Worm (Caenorhabditis elegans): ENCODE measurements around the gene gsnl-1.
A peak's percentile ranks its signal among the peaks of the same experiment; 100 is the strongest.

Gene gsnl-1

DNA sequence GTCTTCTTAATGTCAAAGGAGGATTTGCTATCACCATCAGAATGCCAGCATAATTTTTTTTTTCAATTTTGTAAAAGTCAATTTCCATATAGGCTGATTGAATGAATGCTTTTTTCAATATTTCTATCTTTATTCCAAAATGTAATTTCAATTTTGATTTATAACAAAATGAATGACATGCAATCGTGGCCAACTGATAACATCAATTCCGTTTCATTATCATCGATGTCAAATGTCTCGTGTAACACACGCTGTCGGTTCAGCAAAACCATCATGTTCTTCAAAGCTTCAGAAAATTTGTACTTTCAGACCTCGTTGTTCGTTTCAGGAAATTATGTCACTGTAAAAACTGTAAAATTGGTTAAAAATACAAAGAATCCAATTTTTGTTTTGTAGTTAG, 10.1 kb downstream of the gsnl-1 start (continued):
- TF ChIP-seq Y5F2A.4 (GFP tag; optimal IDR thresholded peaks at IDR 0.05) (no peak), lin-15B (tag; optimal IDR thresholded peaks at IDR 0.05) (no peak), zfp-3 (GFP tag; conservative IDR thresholded peaks at IDR 0.05) (no peak), ceh-44 (GFP tag; IDR thresholded peaks at IDR 0.05) (no peak), mxl-2 (GFP tag; conservative IDR thresholded peaks at IDR 0.05) (no peak), hmg-1.1 (GFP tag; IDR thresholded peaks at IDR 0.05) (no peak), ctbp-1 (GFP tag; IDR thresholded peaks at IDR 0.05) (no peak), daf-16 (GFP tag; optimal IDR thresholded peaks at IDR 0.05) (no peak), daf-16 (tag; optimal IDR thresholded peaks at IDR 0.05) (peak; percentile 25), daf-12 (tag; optimal IDR thresholded peaks at IDR 0.05) (no peak), nhr-77 (tag; optimal IDR thresholded peaks at IDR 0.05) (no peak), Y48G9A.11 (GFP tag; IDR thresholded peaks at IDR 0.05) (no peak), sdz-12 (GFP tag; optimal IDR thresholded peaks at IDR 0.05) (no peak), zfp-2 (tag; optimal IDR thresholded peaks at IDR 0.05) (no peak), T20F7.1 (GFP tag; optimal IDR thresholded peaks at IDR 0.05) (no peak), lin-1 (GFP tag; IDR thresholded peaks at IDR 0.05) (no peak), nhr-11 (tag; optimal IDR thresholded peaks at IDR 0.05) (no peak), arid-1 (GFP tag; conservative IDR thresholded peaks at IDR 0.05) (no peak), hlh-30 (tag; optimal IDR thresholded peaks at IDR 0.05; ENCODE audit: insufficient read depth) (peak; percentile 48), gei-8 (GFP tag; optimal IDR thresholded peaks at IDR 0.05) (no peak), lin-38 (GFP tag; IDR thresholded peaks at IDR 0.05) (no peak), daf-8 (GFP tag; IDR thresholded peaks at IDR 0.05) (no peak), skn-1 (tag; optimal IDR thresholded peaks at IDR 0.05) (no peak), dpl-1 (GFP tag; optimal IDR thresholded peaks at IDR 0.05) (no peak)

DNA sequence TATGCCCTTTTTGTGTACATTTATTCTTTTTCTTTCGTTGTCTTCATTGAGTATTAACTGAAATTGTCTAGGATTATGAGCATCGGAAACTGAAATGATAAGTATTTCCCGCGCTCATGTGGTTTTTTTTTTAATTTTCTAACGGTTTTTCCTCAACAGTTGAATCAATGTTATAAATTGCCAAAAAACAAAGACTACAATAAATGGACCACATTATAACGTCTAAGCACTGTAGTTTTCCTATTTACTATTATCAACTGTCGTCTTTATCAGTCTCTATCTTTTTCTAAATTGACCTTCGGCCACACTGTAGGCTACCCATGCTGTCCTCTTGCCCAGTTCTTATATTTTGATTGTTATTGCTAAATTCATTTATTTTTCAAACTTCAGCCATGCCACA, 10.9 kb downstream of the gsnl-1 start, which contains the start of gene acs-14:
Gene acs-14 (plus strand): TSS at position 391 of the 400 bp plus-strand sequence.
- TF ChIP-seq aha-1 (tag) = peak; percentile 74
- TF ChIP-seq nhr-102 (tag; optimal IDR thresholded peaks at IDR 0.05) = no peak
- peak; percentile 50 for TF ChIP-seq nhr-28 (tag; optimal IDR thresholded peaks at IDR 0.05)
- no peak for TF ChIP-seq fos-1 (tag; optimal IDR thresholded peaks at IDR 0.05)
- TF ChIP-seq hmg-1.1 (GFP tag; IDR thresholded peaks at IDR 0.05) = no peak
- no peak for TF ChIP-seq zip-11 (GFP tag; IDR thresholded peaks at IDR 0.05)
- peak; percentile 16 for TF ChIP-seq hlh-11 (tag; optimal IDR thresholded peaks at IDR 0.05)
- TF ChIP-seq tra-1 (GFP tag; IDR thresholded peaks at IDR 0.05) = no peak
- TF ChIP-seq nhr-41 (GFP tag; IDR thresholded peaks at IDR 0.05) = no peak
- TF ChIP-seq Y75B8A.6 (GFP tag; IDR thresholded peaks at IDR 0.05) = no peak
- no peak for TF ChIP-seq lin-13 (GFP tag; optimal IDR thresholded peaks at IDR 0.05)
- TF ChIP-seq R02D3.7 (tag; optimal IDR thresholded peaks at IDR 0.05) = no peak
- TF ChIP-seq ztf-11 (tag; optimal IDR thresholded peaks at IDR 0.05) = no peak
- no peak for TF ChIP-seq lin-38 (GFP tag; IDR thresholded peaks at IDR 0.05)
- no peak for TF ChIP-seq daf-16 (GFP tag; optimal IDR thresholded peaks at IDR 0.05)
- TF ChIP-seq daf-16 (tag; optimal IDR thresholded peaks at IDR 0.05) = peak; percentile 56
- TF ChIP-seq nhr-237 (tag; optimal IDR thresholded peaks at IDR 0.05) = no peak
- peak; percentile 23 for TF ChIP-seq pqm-1 (tag; optimal IDR thresholded peaks at IDR 0.05)
- no peak for TF ChIP-seq ZK337.2 (GFP tag; IDR thresholded peaks at IDR 0.05)
- TF ChIP-seq T26A8.4 (GFP tag; IDR thresholded peaks at IDR 0.05) = no peak
- TF ChIP-seq lir-3 (tag; optimal IDR thresholded peaks at IDR 0.05) = no peak
- peak; percentile 26 for TF ChIP-seq dve-1 (tag; optimal IDR thresholded peaks at IDR 0.05; ENCODE audit: insufficient read depth)
- TF ChIP-seq tag-97 (GFP tag; IDR thresholded peaks at IDR 0.05) = no peak
- TF ChIP-seq F26F4.8 (GFP tag; conservative IDR thresholded peaks at IDR 0.05) = no peak
- no peak for TF ChIP-seq dpl-1 (GFP tag; optimal IDR thresholded peaks at IDR 0.05)
- no peak for TF ChIP-seq ceh-32 (tag; optimal IDR thresholded peaks at IDR 0.05; ENCODE audit: poor library complexity)
- peak; percentile 34; the same call in 1 of the 2 replicates for TF ChIP-seq dmd-6 (GFP tag; IDR thresholded peaks at IDR 0.05)
